Fruit fly (Drosophila melanogaster) whole organism, wandering third instar larva: ENCODE results near the gene Ir75b.

ENCODE experiments used
- CG32264 ChIP-seq: fragments of 200-800 bp; sonication (Bioruptor generic); optimal IDR thresholded peaks from 2 replicates; lab custom pipeline; 2016; ENCODE audit warnings: missing biosample characterization, missing genetic modification characterization
- CG9705 ChIP-seq: fragments of 200-800 bp; sonication (Bioruptor generic); optimal IDR thresholded peaks from 2 replicates; lab custom pipeline; 2018; ENCODE audit warnings: missing biosample characterization, mild to moderate bottlenecking, missing genetic modification characterization
- CrebA ChIP-seq: fragments of 200-800 bp; sonication (Bioruptor generic); optimal IDR thresholded peaks from 2 replicates; lab custom pipeline; 2016; ENCODE audit warnings: missing biosample characterization, mild to moderate bottlenecking, missing genetic modification characterization, borderline replicate concordance
- Dfd ChIP-seq: fragments of >200 bp; optimal IDR thresholded peaks from 2 replicates; lab custom pipeline; 2017; ENCODE audit warnings: missing biosample characterization, missing genetic modification characterization
- Dif ChIP-seq: fragments of 200-275, 200-300 bp; sonication (Bioruptor generic); optimal IDR thresholded peaks from 2 replicates; lab custom pipeline; 2018; ENCODE audit warnings: missing biosample characterization, missing genetic modification characterization; ENCODE audit not compliant: partially characterized antibody
- HLH106 ChIP-seq: fragments of 200-800 bp; optimal IDR thresholded peaks from 3 replicates; lab custom pipeline; 2019; ENCODE audit warnings: missing biosample characterization, mild to moderate bottlenecking, missing genetic modification characterization, moderate library complexity
- Hnf4 ChIP-seq: fragments of 200-800 bp; sonication (Bioruptor generic); optimal IDR thresholded peaks from 2 replicates; lab custom pipeline; 2016; ENCODE audit warnings: missing biosample characterization, mild to moderate bottlenecking, missing genetic modification characterization
- Hr83 ChIP-seq: fragments of 200-300 bp; sonication (Bioruptor generic); optimal IDR thresholded peaks from 2 replicates; lab custom pipeline; 2016; ENCODE audit warnings: missing biosample characterization, mild to moderate bottlenecking, missing genetic modification characterization, moderate library complexity; ENCODE audit not compliant: poor library complexity, severe bottlenecking
- Jra ChIP-seq: sonication (Bioruptor generic); optimal IDR thresholded peaks from 2 replicates; lab custom pipeline; 2016; ENCODE audit warnings: missing biosample characterization, missing genetic modification characterization
- Mio ChIP-seq: sonication (Bioruptor generic); optimal IDR thresholded peaks from 2 replicates; lab custom pipeline; 2016; ENCODE audit warnings: missing biosample characterization, missing genetic modification characterization
- N ChIP-seq: fragments of >200 bp; optimal IDR thresholded peaks from 2 replicates; lab custom pipeline; 2018; ENCODE audit warnings: missing biosample characterization, missing external identifiers, missing genetic modification characterization
- OdsH ChIP-seq: fragments of 200-800 bp; sonication (Bioruptor generic); optimal IDR thresholded peaks from 2 replicates; lab custom pipeline; 2016; ENCODE audit warnings: missing biosample characterization, mild to moderate bottlenecking, missing genetic modification characterization
- Rel ChIP-seq, 2 experiments: fragments of 200-800 bp; sonication (Bioruptor generic) in 1 of 2; optimal IDR thresholded peaks; 2 replicates in 1 of 2; 3 replicates in 1 of 2; lab custom pipeline; 2016 to 2019; ENCODE audit warnings: mild to moderate bottlenecking in 2 of 2, missing biosample characterization in 2 of 2, missing genetic modification characterization in 2 of 2, moderate library complexity in 1 of 2
- Sp1 ChIP-seq: fragments of 200-800 bp; sonication (Bioruptor generic); optimal IDR thresholded peaks from 3 replicates; lab custom pipeline; 2019; ENCODE audit warnings: missing biosample characterization, mild to moderate bottlenecking, missing genetic modification characterization, moderate library complexity
- Vsx2 ChIP-seq: fragments of 200-300, 225-300 bp; sonication (Bioruptor generic); optimal IDR thresholded peaks from 2 replicates; lab custom pipeline; 2018; ENCODE audit warnings: missing biosample characterization, missing genetic modification characterization; ENCODE audit not compliant: partially characterized antibody
- br ChIP-seq: fragments of 200-800 bp; sonication (Bioruptor generic); optimal IDR thresholded peaks from 2 replicates; lab custom pipeline; 2016; ENCODE audit warnings: missing biosample characterization, missing genetic modification characterization
- brk ChIP-seq: fragments of 200-800 bp; sonication (Bioruptor generic); optimal IDR thresholded peaks from 2 replicates; lab custom pipeline; 2016; ENCODE audit warnings: missing biosample characterization, mild to moderate bottlenecking, missing genetic modification characterization
- dl ChIP-seq, 2 experiments: fragments of 175-275, 200-275 bp in 1 of 2; fragments of 200-275 bp in 1 of 2; sonication (Bioruptor generic); optimal IDR thresholded peaks; lab custom pipeline; 2018; ENCODE audit warnings: mild to moderate bottlenecking in 2 of 2, missing biosample characterization in 2 of 2, missing genetic modification characterization in 2 of 2, moderate library complexity in 2 of 2; ENCODE audit not compliant: partially characterized antibody in 2 of 2, insufficient read depth in 1 of 2
- dmrt93B ChIP-seq: fragments of 200-800 bp; sonication (Bioruptor generic); optimal IDR thresholded peaks from 2 replicates; lab custom pipeline; 2018; ENCODE audit warnings: missing biosample characterization, mild to moderate bottlenecking, missing genetic modification characterization
- fru ChIP-seq: fragments of 200-800 bp; sonication (Bioruptor generic); optimal IDR thresholded peaks from 3 replicates; lab custom pipeline; 2016; ENCODE audit warnings: missing biosample characterization, mild to moderate bottlenecking, missing genetic modification characterization
- h ChIP-seq: fragments of 200-800 bp; sonication (Bioruptor generic); optimal IDR thresholded peaks from 3 replicates; lab custom pipeline; 2016; ENCODE audit warnings: missing biosample characterization, mild to moderate bottlenecking, missing genetic modification characterization
- lola ChIP-seq: fragments of >200 bp; optimal IDR thresholded peaks from 2 replicates; lab custom pipeline; 2017; ENCODE audit warnings: missing biosample characterization, missing genetic modification characterization
- pan ChIP-seq: fragments of >200 bp; optimal IDR thresholded peaks from 2 replicates; lab custom pipeline; 2017
- psq ChIP-seq: fragments of 200-800 bp; sonication (Bioruptor generic); optimal IDR thresholded peaks from 3 replicates; lab custom pipeline; 2017; ENCODE audit warnings: missing biosample characterization, mild to moderate bottlenecking, missing genetic modification characterization, moderate library complexity
- rgr ChIP-seq: fragments of 200-800 bp; sonication (Bioruptor generic); optimal IDR thresholded peaks from 3 replicates; lab custom pipeline; 2016; ENCODE audit warnings: missing biosample characterization, mild to moderate bottlenecking, missing genetic modification characterization
- sage ChIP-seq: fragments of 200-800 bp; sonication (Bioruptor generic); optimal IDR thresholded peaks from 2 replicates; lab custom pipeline; 2016; ENCODE audit warnings: missing biosample characterization, mild to moderate bottlenecking, missing genetic modification characterization
- sv ChIP-seq: fragments of 200-800 bp; sonication (Bioruptor generic); optimal IDR thresholded peaks from 3 replicates; lab custom pipeline; 2016; ENCODE audit warnings: missing biosample characterization, missing genetic modification characterization
- tai ChIP-seq: sonication (Bioruptor generic); optimal IDR thresholded peaks from 2 replicates; lab custom pipeline; 2016; ENCODE audit warnings: missing biosample characterization, missing genetic modification characterization
- usp ChIP-seq: fragments of >200 bp; optimal IDR thresholded peaks from 2 replicates; lab custom pipeline; 2017; ENCODE audit warnings: missing biosample characterization, missing genetic modification characterization
- woc ChIP-seq: sonication (Bioruptor generic); optimal IDR thresholded peaks from 2 replicates; lab custom pipeline; 2016; ENCODE audit warnings: missing biosample characterization, mild to moderate bottlenecking, missing genetic modification characterization

Ir75b gene

DNA sequence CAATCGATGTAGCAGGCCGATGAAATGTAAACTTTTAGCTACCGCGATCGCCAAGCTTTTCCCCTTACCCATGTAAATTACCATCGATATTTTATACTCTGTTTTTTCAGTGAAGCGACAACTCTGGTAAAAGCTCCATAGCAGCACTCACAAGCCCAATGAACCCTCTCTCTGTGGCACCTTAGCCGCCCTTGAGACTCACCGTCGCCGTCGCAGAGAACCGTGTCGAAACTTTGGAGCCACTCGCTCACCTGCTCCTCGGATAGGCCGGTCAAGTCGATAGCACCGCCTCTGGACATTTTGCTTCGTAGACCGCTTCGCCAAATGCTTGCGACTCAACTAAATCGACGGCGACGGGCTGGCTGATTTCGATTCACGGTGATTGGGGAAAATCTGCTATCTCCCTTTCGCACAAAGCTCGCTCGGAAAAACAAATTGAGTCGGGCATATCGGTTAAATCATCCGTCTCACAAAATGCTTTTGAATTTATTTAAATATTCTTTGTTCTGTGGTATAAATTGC, 21.2 kb upstream of the Ir75b start, which contains the start of gene CG5577:
CG5577 (minus strand) TSS at position 343 of the 522 bp plus-strand sequence.
- TF ChIP-seq Rel (GFP tag; optimal IDR thresholded peaks at IDR 0.05; lab: Kevin White, UChicago) (no peak), Rel (tag; optimal IDR thresholded peaks at IDR 0.05; lab: Kevin White, UChicago) (peak; percentile 33), Dfd (GFP tag; lab: Kevin White, UChicago) (no peak), usp (no peak), tai (GFP tag; lab: Kevin White, UChicago) (no peak), fru (GFP tag; lab: Kevin White, UChicago) (peak; percentile 26), woc (GFP tag; lab: Kevin White, UChicago) (peak; percentile 43), br (GFP tag; lab: Kevin White, UChicago) (peak; percentile 10), brk (GFP tag; lab: Kevin White, UChicago) (no peak), Sp1 (GFP tag; lab: Kevin White, UChicago) (peak; percentile 47), CG32264 (no peak), lola (GFP tag; lab: Kevin White, UChicago) (no peak), HLH106 (tag; lab: Kevin White, UChicago) (peak; percentile 38), Dif (GFP tag; lab: Kevin White, UChicago) (peak; percentile 48), OdsH (GFP tag; lab: Kevin White, UChicago) (peak; percentile 5), rgr (GFP tag; lab: Kevin White, UChicago) (peak; percentile 16), h (GFP tag; lab: Kevin White, UChicago) (peak; percentile 51)

DNA sequence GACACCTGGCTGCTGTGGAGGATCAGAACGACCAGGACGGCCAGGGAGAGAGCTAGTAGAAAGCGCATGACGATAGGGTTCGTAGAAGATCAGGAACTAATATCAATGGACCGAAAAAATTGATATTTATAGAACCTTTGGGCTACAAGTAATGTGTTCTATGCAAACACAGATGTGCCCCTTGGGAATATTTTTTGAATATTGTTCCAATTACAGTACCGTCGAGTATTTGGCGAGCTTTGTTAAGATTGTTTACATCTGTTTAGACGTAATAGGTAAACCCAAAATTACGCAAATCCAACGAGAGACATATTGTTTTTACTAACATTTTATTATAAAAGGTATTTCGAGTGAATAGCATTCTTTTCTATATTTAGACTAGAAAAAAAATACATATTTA, 15.1 kb upstream of the Ir75b start, which contains the start of gene CG32189:
CG32189 (minus strand) TSS at position 101 of the 400 bp plus-strand sequence.
- TF ChIP-seq usp (no peak), N (no peak), Mio (GFP tag; lab: Kevin White, UChicago) (no peak), CrebA (no peak), Dfd (GFP tag; lab: Kevin White, UChicago) (no peak), Vsx2 (GFP tag; lab: Kevin White, UChicago) (no peak), CG9705 (GFP tag; lab: Kevin White, UChicago) (no peak), fru (GFP tag; lab: Kevin White, UChicago) (no peak), Jra (GFP tag; lab: Kevin White, UChicago) (no peak), lola (GFP tag; lab: Kevin White, UChicago) (no peak), OdsH (GFP tag; lab: Kevin White, UChicago) (no peak), h (GFP tag; lab: Kevin White, UChicago) (no peak)

DNA sequence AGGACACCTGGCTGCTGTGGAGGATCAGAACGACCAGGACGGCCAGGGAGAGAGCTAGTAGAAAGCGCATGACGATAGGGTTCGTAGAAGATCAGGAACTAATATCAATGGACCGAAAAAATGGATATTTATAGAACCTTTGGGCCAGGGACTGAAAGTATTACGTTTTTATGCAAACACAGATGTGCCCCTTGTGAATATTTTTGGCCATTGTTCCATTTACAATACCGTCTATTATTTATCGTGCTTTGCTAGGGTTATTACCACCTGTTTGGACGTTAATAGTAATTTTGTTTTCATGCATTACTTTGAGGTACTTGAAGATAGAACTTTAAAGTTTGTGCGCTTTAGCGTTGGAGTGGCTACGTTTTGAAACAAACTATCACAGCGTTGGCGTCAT, 13.5 kb upstream of the Ir75b start, which contains the start of gene CG32188:
CG32188 (minus strand) TSS at position 101 of the 400 bp plus-strand sequence.
- TF ChIP-seq Hr83 (GFP tag; lab: Kevin White, UChicago): no peak
- TF ChIP-seq lola (GFP tag; lab: Kevin White, UChicago): no peak
- no peak for TF ChIP-seq CG9705 (GFP tag; lab: Kevin White, UChicago)
- no peak for TF ChIP-seq Sp1 (GFP tag; lab: Kevin White, UChicago)
- no peak for TF ChIP-seq N
- TF ChIP-seq usp: no peak
- no peak for TF ChIP-seq Vsx2 (GFP tag; lab: Kevin White, UChicago)
- no peak for TF ChIP-seq woc (GFP tag; lab: Kevin White, UChicago)
- TF ChIP-seq sage: no peak
- no peak for TF ChIP-seq pan (lab: Kevin White, UChicago)
- no peak for TF ChIP-seq sv
- TF ChIP-seq psq (GFP tag; lab: Kevin White, UChicago): no peak
- TF ChIP-seq Rel (GFP tag; optimal IDR thresholded peaks at IDR 0.05; lab: Kevin White, UChicago): no peak
- TF ChIP-seq Rel (tag; optimal IDR thresholded peaks at IDR 0.05; lab: Kevin White, UChicago): no peak
- no peak for TF ChIP-seq dl (GFP tag; optimal IDR thresholded peaks at IDR 0.05; lab: Kevin White, UChicago; ENCODE audit: insufficient read depth in 1 of 2, partially characterized antibody in 2 of 2)
- no peak for TF ChIP-seq dmrt93B (GFP tag; lab: Kevin White, UChicago)
- no peak for TF ChIP-seq fru (GFP tag; lab: Kevin White, UChicago)
- no peak for TF ChIP-seq HLH106 (tag; lab: Kevin White, UChicago)
- TF ChIP-seq OdsH (GFP tag; lab: Kevin White, UChicago): no peak
- TF ChIP-seq Hnf4 (GFP tag; lab: Kevin White, UChicago): no peak
